Fruit fly (Drosophila melanogaster) whole organism, embryonic: ENCODE measurements around the gene Pif1.
A peak's percentile ranks its signal among the peaks of the same experiment; 100 is the strongest.

Source experiments
- CG10147 ChIP-seq: fragments of 200-800 bp; sonication (Bioruptor generic); optimal IDR thresholded peaks from 2 replicates; lab custom pipeline; 2019; ENCODE audit warnings: missing biosample characterization, mild to moderate bottlenecking, missing genetic modification characterization, moderate library complexity
- CG10321 ChIP-seq: fragments of 200-800 bp; sonication (Bioruptor generic); IDR thresholded peaks from 2 replicates; pipeline ENCODE4 v1.3.6; 2022; ENCODE audit warnings: missing biosample characterization, missing genetic modification characterization
- CG11085 ChIP-seq: fragments of 200-800 bp; sonication (Bioruptor generic); IDR thresholded peaks from 2 replicates; pipeline ENCODE4 v1.3.6; 2022; ENCODE audit warnings: missing biosample characterization, missing genetic modification characterization
- CG12071 ChIP-seq: fragments of 200-800 bp; sonication (Bioruptor generic); optimal IDR thresholded peaks from 3 replicates; lab custom pipeline; 2018; ENCODE audit warnings: missing biosample characterization, mild to moderate bottlenecking, missing genetic modification characterization
- CG12219 ChIP-seq: fragments of 200-800 bp; sonication (Bioruptor generic); optimal IDR thresholded peaks from 3 replicates; lab custom pipeline; 2018; ENCODE audit warnings: missing biosample characterization, mild to moderate bottlenecking, missing genetic modification characterization
- CG13424 ChIP-seq: fragments of 200-800 bp; sonication (Bioruptor generic); optimal IDR thresholded peaks from 2 replicates; lab custom pipeline; 2019; ENCODE audit warnings: missing biosample characterization, mild to moderate bottlenecking, missing genetic modification characterization, moderate library complexity
- CG14860 ChIP-seq: fragments of 200-800 bp; sonication (Bioruptor generic); IDR thresholded peaks from 3 replicates; pipeline ENCODE4 v1.3.6; 2022; ENCODE audit warnings: missing biosample characterization, missing genetic modification characterization; ENCODE audit not compliant: partially characterized antibody
- CG14965 ChIP-seq: fragments of 200-800 bp; sonication (Bioruptor generic); optimal IDR thresholded peaks from 2 replicates; lab custom pipeline; 2016; ENCODE audit warnings: missing biosample characterization, missing genetic modification characterization, borderline replicate concordance
- CG2120 ChIP-seq: fragments of 200-800 bp; sonication (Bioruptor generic); optimal IDR thresholded peaks from 3 replicates; lab custom pipeline; 2016; ENCODE audit warnings: missing biosample characterization, missing genetic modification characterization
- CG2202 ChIP-seq: fragments of 200-800 bp; sonication (Bioruptor generic); optimal IDR thresholded peaks from 2 replicates; lab custom pipeline; 2018; ENCODE audit warnings: missing biosample characterization, mild to moderate bottlenecking, missing genetic modification characterization
- CG2875 ChIP-seq: fragments of 200-800 bp; sonication (Bioruptor generic); optimal IDR thresholded peaks from 2 replicates; lab custom pipeline; 2017; ENCODE audit warnings: missing biosample characterization, mild to moderate bottlenecking, missing genetic modification characterization, missing genetic modification reagents
- CG3726 ChIP-seq: fragments of 200-800 bp; sonication (Bioruptor generic); IDR thresholded peaks from 3 replicates; pipeline ENCODE4, ENCODE4 v1.3.6; 2022; ENCODE audit warnings: missing biosample characterization, missing genetic modification characterization
- CG42726 ChIP-seq: fragments of 200-800 bp; sonication (Bioruptor generic); IDR thresholded peaks from 2 replicates; pipeline ENCODE4 v1.3.6; 2022; ENCODE audit warnings: missing biosample characterization, missing genetic modification characterization; ENCODE audit not compliant: partially characterized antibody
- CG4328 ChIP-seq: fragments of 200-800 bp; sonication (Bioruptor generic); optimal IDR thresholded peaks from 3 replicates; lab custom pipeline; 2017; ENCODE audit warnings: missing biosample characterization, missing genetic modification reagents, missing genetic modification characterization
- CG4360 ChIP-seq: fragments of 200-800 bp; sonication (Bioruptor generic); IDR thresholded peaks from 2 replicates; pipeline ENCODE4 v1.3.6; 2022; ENCODE audit warnings: missing biosample characterization, missing genetic modification characterization
- CG5180 ChIP-seq: fragments of 200-800 bp; sonication (Bioruptor generic); optimal IDR thresholded peaks from 3 replicates; lab custom pipeline; 2017; ENCODE audit warnings: missing biosample characterization, missing genetic modification characterization, mild to moderate bottlenecking, moderate library complexity, missing genetic modification reagents
- CG6272 ChIP-seq: fragments of 200-800 bp; sonication (Bioruptor generic); IDR thresholded peaks from 2 replicates; pipeline ENCODE4 v1.3.6; 2022; ENCODE audit warnings: missing biosample characterization, missing genetic modification characterization
- CG6654 ChIP-seq: fragments of 200-800 bp; sonication (Bioruptor generic); optimal IDR thresholded peaks from 2 replicates; lab custom pipeline; 2017; ENCODE audit warnings: missing biosample characterization, mild to moderate bottlenecking, missing genetic modification characterization
- CG6689 ChIP-seq: fragments of 200-800 bp; sonication (Bioruptor generic); IDR thresholded peaks from 2 replicates; pipeline ENCODE4 v1.3.6; 2022; ENCODE audit warnings: missing biosample characterization, missing genetic modification characterization
- CG6813 ChIP-seq: fragments of 200-800 bp; sonication (Bioruptor generic); optimal IDR thresholded peaks from 2 replicates; lab custom pipeline; 2017; ENCODE audit warnings: missing biosample characterization, missing genetic modification characterization, mild to moderate bottlenecking, moderate library complexity, missing genetic modification reagents
- CkIIα-i1 ChIP-seq: fragments of 200-800 bp; sonication (Bioruptor generic); IDR thresholded peaks from 2 replicates; pipeline ENCODE4 v1.3.6; 2022; ENCODE audit warnings: missing biosample characterization, missing genetic modification characterization
- D19B ChIP-seq: fragments of 200-800 bp; sonication (Bioruptor generic); optimal IDR thresholded peaks from 2 replicates; lab custom pipeline; 2017; ENCODE audit warnings: missing biosample characterization, mild to moderate bottlenecking, missing genetic modification characterization
- E2f1 ChIP-seq: fragments of 200-800 bp; sonication (Bioruptor generic); IDR thresholded peaks from 2 replicates; pipeline ENCODE4 v1.3.6; 2022; ENCODE audit warnings: missing biosample characterization, missing genetic modification characterization
- HLH3B ChIP-seq: fragments of 200-800 bp; sonication (Bioruptor generic); IDR thresholded peaks from 2 replicates; pipeline ENCODE4 v1.3.6; 2022; ENCODE audit warnings: missing biosample characterization, missing genetic modification characterization
- Neu2 ChIP-seq: fragments of 200-800 bp; sonication (Bioruptor generic); optimal IDR thresholded peaks from 3 replicates; lab custom pipeline; 2016; ENCODE audit warnings: missing biosample characterization, missing genetic modification characterization, borderline replicate concordance
- Sox100B ChIP-seq: fragments of 200-800 bp; sonication (Bioruptor generic); optimal IDR thresholded peaks from 3 replicates; lab custom pipeline; 2018; ENCODE audit warnings: missing biosample characterization, mild to moderate bottlenecking, missing genetic modification characterization
- bcd ChIP-seq: fragments of 200-800 bp; sonication (Bioruptor generic); optimal IDR thresholded peaks from 2 replicates; lab custom pipeline; 2017; ENCODE audit warnings: missing biosample characterization, mild to moderate bottlenecking, missing genetic modification characterization
- bigmax ChIP-seq: fragments of 200-800 bp; sonication (Bioruptor generic); optimal IDR thresholded peaks from 2 replicates; lab custom pipeline; 2018; ENCODE audit warnings: missing biosample characterization, mild to moderate bottlenecking, missing genetic modification characterization
- bowl ChIP-seq: fragments of 200-800 bp; sonication (Bioruptor generic); IDR thresholded peaks from 2 replicates; pipeline ENCODE4 v1.3.6; 2022; ENCODE audit warnings: missing biosample characterization, missing genetic modification characterization
- chm ChIP-seq: fragments of 200-800 bp; sonication (Bioruptor generic); IDR thresholded peaks from 2 replicates; pipeline ENCODE4 v1.3.6; 2022; ENCODE audit warnings: missing biosample characterization, missing genetic modification characterization
- dan ChIP-seq: fragments of 200-800 bp; sonication (Bioruptor generic); IDR thresholded peaks from 2 replicates; pipeline ENCODE4 v1.3.6; 2022; ENCODE audit warnings: missing biosample characterization, missing genetic modification characterization
- dysf ChIP-seq: fragments of 200-800 bp; sonication (Bioruptor generic); IDR thresholded peaks from 3 replicates; pipeline ENCODE4 v1.3.6; 2022; ENCODE audit warnings: missing biosample characterization, missing genetic modification characterization
- esg ChIP-seq: fragments of 200-800 bp; sonication (Bioruptor generic); conservative IDR thresholded peaks from 2 replicates; pipeline ENCODE4 v1.3.6; 2022; ENCODE audit warnings: missing biosample characterization, missing genetic modification characterization
- ewg ChIP-seq: fragments of 200-800 bp; sonication (Bioruptor generic); optimal IDR thresholded peaks from 3 replicates; lab custom pipeline; 2017; ENCODE audit warnings: mild to moderate bottlenecking, missing biosample characterization, missing genetic modification reagents, missing genetic modification characterization
- exex ChIP-seq: fragments of 200-800 bp; sonication (Bioruptor generic); optimal IDR thresholded peaks from 4 replicates; lab custom pipeline; 2018; ENCODE audit warnings: missing biosample characterization, mild to moderate bottlenecking, missing genetic modification characterization, moderate library complexity
- gfzf ChIP-seq: fragments of 200-800 bp; sonication (Bioruptor generic); optimal IDR thresholded peaks from 2 replicates; lab custom pipeline; 2016; ENCODE audit warnings: missing biosample characterization, mild to moderate bottlenecking, missing genetic modification characterization, moderate library complexity
- grau ChIP-seq: fragments of 200-800 bp; optimal IDR thresholded peaks from 3 replicates; lab custom pipeline; 2019; ENCODE audit warnings: missing biosample characterization, mild to moderate bottlenecking, missing genetic modification characterization, moderate library complexity
- h ChIP-seq: fragments of >200 bp; optimal IDR thresholded peaks from 2 replicates; lab custom pipeline; 2017
- ken ChIP-seq: fragments of 200-800 bp; sonication (Bioruptor generic); IDR thresholded peaks from 3 replicates; pipeline ENCODE4 v1.3.6; 2022; ENCODE audit warnings: missing biosample characterization, missing genetic modification characterization
- lab ChIP-seq: fragments of 200-800 bp; sonication (Bioruptor generic); optimal IDR thresholded peaks from 3 replicates; lab custom pipeline; 2017; ENCODE audit warnings: missing biosample characterization, missing genetic modification characterization, mild to moderate bottlenecking, moderate library complexity, missing genetic modification reagents
- oc ChIP-seq: fragments of 200-800 bp; sonication (Bioruptor generic); optimal IDR thresholded peaks from 2 replicates; lab custom pipeline; 2018; ENCODE audit warnings: missing biosample characterization, mild to moderate bottlenecking, missing genetic modification characterization, moderate library complexity
- onecut ChIP-seq: fragments of 200-800 bp; sonication (Bioruptor generic); IDR thresholded peaks from 2 replicates; pipeline ENCODE4 v1.3.6; 2022; ENCODE audit warnings: missing biosample characterization, missing genetic modification characterization
- org-1 ChIP-seq: fragments of 200-800 bp; sonication (Bioruptor generic); optimal IDR thresholded peaks from 2 replicates; lab custom pipeline; 2017; ENCODE audit warnings: missing biosample characterization, missing genetic modification characterization
- pfk ChIP-seq: fragments of 200-800 bp; sonication (Bioruptor generic); optimal IDR thresholded peaks from 2 replicates; lab custom pipeline; 2018; ENCODE audit warnings: missing biosample characterization, mild to moderate bottlenecking, missing genetic modification characterization, moderate library complexity
- pho ChIP-seq: fragments of 200-800 bp; sonication (Bioruptor generic); optimal IDR thresholded peaks from 2 replicates; lab custom pipeline; 2016; ENCODE audit warnings: missing biosample characterization, missing genetic modification characterization
- ranshi ChIP-seq: fragments of 200-800 bp; sonication (Bioruptor generic); IDR thresholded peaks from 2 replicates; pipeline ENCODE4 v1.3.6; 2022; ENCODE audit warnings: missing biosample characterization, missing genetic modification characterization
- sisA ChIP-seq: fragments of 200-800 bp; sonication (Bioruptor generic); IDR thresholded peaks from 2 replicates; pipeline ENCODE4 v1.3.6; 2022; ENCODE audit warnings: missing biosample characterization, missing genetic modification characterization
- sqz ChIP-seq: fragments of 200-800 bp; sonication (Bioruptor generic); optimal IDR thresholded peaks from 3 replicates; lab custom pipeline; 2018; ENCODE audit warnings: missing biosample characterization, mild to moderate bottlenecking, missing genetic modification characterization
- ssp ChIP-seq: fragments of 200-800 bp; sonication (Bioruptor generic); IDR thresholded peaks from 2 replicates; pipeline ENCODE4 v1.3.6; 2022; ENCODE audit warnings: missing biosample characterization, missing genetic modification characterization
- vfl ChIP-seq: fragments of 200-800 bp; sonication (Bioruptor generic); optimal IDR thresholded peaks from 2 replicates; lab custom pipeline; 2016; ENCODE audit warnings: missing biosample characterization, missing genetic modification characterization
- vnd ChIP-seq: fragments of 200-800 bp; sonication (Bioruptor generic); IDR thresholded peaks from 3 replicates; pipeline ENCODE4 v1.3.6; 2022; ENCODE audit warnings: missing biosample characterization, missing genetic modification characterization; ENCODE audit not compliant: partially characterized antibody

The Pif1 gene

DNA sequence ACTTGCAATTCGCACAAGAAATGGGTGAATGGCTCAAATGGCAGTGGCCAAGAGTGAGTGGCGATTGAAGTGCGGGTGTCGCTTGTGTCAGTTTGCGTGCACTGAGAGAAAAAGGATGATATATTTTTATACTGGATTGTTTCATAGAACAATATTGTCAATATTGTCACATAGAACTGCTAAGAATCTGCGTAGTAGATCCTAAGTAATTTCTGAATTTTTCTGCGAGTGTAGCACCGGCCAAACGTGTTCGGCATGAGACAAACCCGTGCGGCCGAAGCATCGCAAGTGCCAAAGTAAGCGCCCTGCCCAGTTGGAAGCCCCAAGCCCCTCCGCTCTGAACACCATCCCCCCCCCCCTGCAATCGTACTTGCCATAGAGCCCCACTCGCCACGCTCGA lies 29.5 kb downstream of the Pif1 start (continued):
- TF ChIP-seq pho (GFP tag; lab: Kevin White, UChicago) (no peak), ewg (GFP tag; lab: Kevin White, UChicago) (peak; percentile 51), CkIIα-i1 (GFP tag; lab: Robert Waterston, UW) (peak; percentile 39; the same call in 1 of the 2 replicates), gfzf (no peak), CG6272 (GFP tag; lab: Robert Waterston, UW) (no peak), CG12071 (GFP tag; lab: Kevin White, UChicago) (peak; percentile 69), HLH3B (GFP tag; lab: Robert Waterston, UW) (peak; percentile 83), grau (tag; lab: Kevin White, UChicago) (peak; percentile 37), vfl (no peak), pfk (GFP tag; lab: Kevin White, UChicago) (no peak), E2f1 (GFP tag; lab: Robert Waterston, UW) (peak; percentile 75), CG10321 (GFP tag; lab: Robert Waterston, UW) (peak; percentile 49; the same call in 1 of the 2 replicates), CG4360 (peak; percentile 53; the same call in 1 of the 2 replicates), CG12219 (GFP tag; lab: Kevin White, UChicago) (no peak), onecut (GFP tag; lab: Robert Waterston, UW) (peak; percentile 37; the same call in 1 of the 2 replicates), bowl (no peak), ssp (GFP tag; lab: Robert Waterston, UW) (peak; percentile 58), sqz (GFP tag; lab: Kevin White, UChicago) (no peak), oc (tag; lab: Kevin White, UChicago) (peak; percentile 52), CG11085 (0 out of 2 replicates have a peak, but pooled peaks have one; percentile 21), CG2875 (peak; percentile 54), vnd (GFP tag; lab: Robert Waterston, UW) (no peak), lab (GFP tag; lab: Kevin White, UChicago) (peak; percentile 80), bcd (GFP tag; lab: Kevin White, UChicago) (peak; percentile 64), CG6813 (GFP tag; lab: Kevin White, UChicago) (peak; percentile 61), dan (GFP tag; lab: Robert Waterston, UW) (no peak), D19B (no peak), CG6654 (GFP tag; lab: Kevin White, UChicago) (peak; percentile 41), ranshi (GFP tag; lab: Robert Waterston, UW) (peak; percentile 56), CG2202 (tag; lab: Kevin White, UChicago) (peak; percentile 10), org-1 (peak; percentile 55), CG5180 (GFP tag; lab: Kevin White, UChicago) (peak; percentile 92), CG14965 (no peak), ken (GFP tag; lab: Robert Waterston, UW) (no peak), dysf (GFP tag; lab: Robert Waterston, UW) (peak; percentile 88), CG4328 (GFP tag; lab: Kevin White, UChicago) (no peak), CG14860 (no peak), CG13424 (tag; lab: Kevin White, UChicago) (peak; percentile 25), esg (GFP tag; lab: Robert Waterston, UW) (peak; percentile 57), CG42726 (GFP tag; lab: Robert Waterston, UW) (no peak), CG6689 (GFP tag; lab: Robert Waterston, UW) (peak; percentile 73), CG2120 (peak; percentile 55), exex (tag; lab: Kevin White, UChicago) (no peak), h (lab: Kevin White, UChicago) (no peak), Neu2 (no peak), chm (GFP tag; lab: Robert Waterston, UW) (0 out of 2 replicates have a peak, but pooled peaks have one; percentile 9), CG3726 (peak; percentile 79; the same call in 1 of the 3 replicates), Sox100B (GFP tag; lab: Kevin White, UChicago) (peak; percentile 48), CG10147 (GFP tag; lab: Kevin White, UChicago) (no peak), sisA (GFP tag; lab: Robert Waterston, UW) (peak; percentile 84), bigmax (no peak)
